Worm (Caenorhabditis elegans): ENCODE results near the gene tag-278.

Gene tag-278

DNA sequence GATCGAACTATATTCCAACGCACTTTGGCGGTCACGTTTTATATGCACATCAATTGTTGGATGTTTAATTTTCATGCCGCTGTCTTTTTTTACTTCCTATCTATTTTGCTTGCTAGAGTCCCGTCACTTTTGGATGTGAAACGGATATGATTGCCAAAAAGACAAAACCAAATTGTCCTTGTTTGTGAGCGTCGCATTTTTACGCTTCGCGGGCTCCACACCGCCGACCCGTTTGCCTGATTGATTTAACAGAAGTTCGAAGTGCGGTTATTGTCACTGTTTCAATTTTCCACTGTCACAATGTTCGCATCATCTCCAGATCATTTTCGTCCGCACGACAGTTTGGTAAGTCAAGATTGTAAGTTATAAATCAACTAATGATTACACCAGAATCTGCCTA lies 25.8 kb upstream of the tag-278 start, which contains the start of gene C01C4.2:
Gene C01C4.2, plus strand, starts transcription at position 301 of the 400 bp plus-strand sequence.
- TF ChIP-seq egl-13 (tag; optimal IDR thresholded peaks at IDR 0.05) (no peak), efl-1 (optimal IDR thresholded peaks at IDR 0.05) (no peak), efl-1 (GFP tag; optimal IDR thresholded peaks at IDR 0.05 in 1 of 2) (no peak), lsy-2 (tag; optimal IDR thresholded peaks at IDR 0.05) (no peak), elt-3 (tag; optimal IDR thresholded peaks at IDR 0.05) (no peak), lin-35 (GFP tag; optimal IDR thresholded peaks at IDR 0.05) (no peak), nhr-76 (tag; optimal IDR thresholded peaks at IDR 0.05) (no peak), pax-3 (tag; optimal IDR thresholded peaks at IDR 0.05) (no peak), ces-1 (GFP tag; optimal IDR thresholded peaks at IDR 0.05) (no peak)

DNA sequence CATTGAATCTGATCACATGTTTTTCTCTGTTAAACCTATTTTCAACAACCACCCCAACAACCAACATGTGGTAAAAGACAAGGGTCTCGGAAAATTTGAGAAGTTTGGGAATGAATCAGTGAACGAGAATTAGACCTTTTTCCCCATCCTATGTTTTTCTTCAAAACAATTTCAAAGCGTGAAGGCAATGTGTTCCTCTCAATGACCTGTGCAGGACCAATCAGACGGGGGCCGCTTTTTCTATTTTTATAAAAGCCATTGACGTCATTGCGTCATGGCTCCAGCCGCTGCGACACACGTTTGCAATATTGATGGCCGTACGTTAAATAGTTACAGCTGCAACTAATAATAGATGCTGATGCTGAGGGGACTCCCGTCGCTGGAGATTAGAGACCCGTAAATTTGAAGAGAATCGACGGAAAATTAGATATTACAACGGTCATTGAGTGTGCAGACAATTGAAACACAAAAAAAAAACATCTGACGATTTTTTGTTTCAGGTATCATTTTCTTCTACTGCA lies 22.6 kb upstream of the tag-278 start:
- TF ChIP-seq nhr-71 (tag; optimal IDR thresholded peaks at IDR 0.05) (peak; percentile 59), lin-14 (GFP tag; optimal IDR thresholded peaks at IDR 0.05) (peak; percentile 40), fkh-4 (tag; optimal IDR thresholded peaks at IDR 0.05; ENCODE audit: borderline replicate concordance) (peak; percentile 95), Y116A8C.19 (tag; optimal IDR thresholded peaks at IDR 0.05; ENCODE audit: borderline replicate concordance) (no peak), egl-27 (tag; optimal IDR thresholded peaks at IDR 0.05) (no peak), nhr-77 (tag; optimal IDR thresholded peaks at IDR 0.05) (no peak), dsc-1 (tag; optimal IDR thresholded peaks at IDR 0.05) (peak; percentile 99), rnt-1 (tag; optimal IDR thresholded peaks at IDR 0.05) (peak; percentile 30), nhr-85 (tag) (peak; percentile 34), dpl-1 (GFP tag; optimal IDR thresholded peaks at IDR 0.05) (no peak), mef-2 (tag; optimal IDR thresholded peaks at IDR 0.05) (no peak), fkh-10 (GFP tag; optimal IDR thresholded peaks at IDR 0.05) (no peak)

ce11 chrX:3709747-3710146 lies 20.7 kb upstream of the tag-278 start:
- TF ChIP-seq efl-3 (GFP tag; optimal IDR thresholded peaks at IDR 0.05) (no peak), dsc-1 (tag; optimal IDR thresholded peaks at IDR 0.05) (peak; percentile 94), snu-23 (GFP tag; optimal IDR thresholded peaks at IDR 0.05) (peak; percentile 4), snpc-4 (tag; optimal IDR thresholded peaks at IDR 0.05) (no peak), rnt-1 (tag; optimal IDR thresholded peaks at IDR 0.05) (peak; percentile 32), efl-1 (optimal IDR thresholded peaks at IDR 0.05) (no peak), efl-1 (GFP tag; optimal IDR thresholded peaks at IDR 0.05 in 1 of 2) (peak in 1 of 2 experiments; percentile 70), fkh-4 (tag; optimal IDR thresholded peaks at IDR 0.05; ENCODE audit: borderline replicate concordance) (peak; percentile 80), lin-14 (GFP tag; optimal IDR thresholded peaks at IDR 0.05) (peak; percentile 33), nhr-71 (tag; optimal IDR thresholded peaks at IDR 0.05) (peak; percentile 50), nhr-19 (GFP tag; conservative IDR thresholded peaks at IDR 0.05) (no peak)

- TF ChIP-seq grh-1 (GFP tag; IDR thresholded peaks at IDR 0.05) (no peak), lin-14 (GFP tag; optimal IDR thresholded peaks at IDR 0.05) (peak; percentile 37), nhr-28 (tag; optimal IDR thresholded peaks at IDR 0.05) (no peak), C04F5.9 (tag; optimal IDR thresholded peaks at IDR 0.05) (no peak), ets-5 (GFP tag; IDR thresholded peaks at IDR 0.05) (no peak), snu-23 (GFP tag; optimal IDR thresholded peaks at IDR 0.05) (peak; percentile 17), isw-1 (GFP tag; IDR thresholded peaks at IDR 0.05) (no peak), nhr-71 (tag; optimal IDR thresholded peaks at IDR 0.05) (peak; percentile 61), ceh-90 (tag; optimal IDR thresholded peaks at IDR 0.05) (no peak), fkh-10 (GFP tag; optimal IDR thresholded peaks at IDR 0.05) (no peak), dsc-1 (tag; optimal IDR thresholded peaks at IDR 0.05) (peak; percentile 31), nhr-90 (tag; optimal IDR thresholded peaks at IDR 0.05; ENCODE audit: poor library complexity) (no peak), rnt-1 (tag; optimal IDR thresholded peaks at IDR 0.05) (peak; percentile 68), C16A3.4 (tag; optimal IDR thresholded peaks at IDR 0.05) (no peak), lin-39 (tag; optimal IDR thresholded peaks at IDR 0.05) (no peak)
These were observed 17.3 kb upstream of the tag-278 start for ce11 chrX:3706319-3706718.

Measured in whole organism, L1 larva.